Fruit fly (Drosophila melanogaster) whole organism, embryonic: ENCODE data around the gene awd.

ENCODE experiments used
- Awh ChIP-seq: fragments of 200-800 bp; sonication (Bioruptor generic); IDR thresholded peaks from 2 replicates; pipeline ENCODE4, ENCODE4 v1.3.6; 2022; ENCODE audit warnings: missing biosample characterization, missing genetic modification characterization
- CG11560 ChIP-seq: fragments of 200-800 bp; sonication (Bioruptor generic); IDR thresholded peaks from 3 replicates; pipeline ENCODE4 v1.3.6; 2022; ENCODE audit warnings: missing biosample characterization, missing genetic modification characterization
- CG12155 ChIP-seq: fragments of 200-800 bp; sonication (Bioruptor generic); optimal IDR thresholded peaks from 3 replicates; lab custom pipeline; 2016; ENCODE audit warnings: missing biosample characterization, missing genetic modification characterization
- CG12236 ChIP-seq: fragments of 200-800 bp; sonication (Bioruptor generic); optimal IDR thresholded peaks from 2 replicates; lab custom pipeline; 2016; ENCODE audit warnings: missing biosample characterization, missing genetic modification characterization
- CG1233 ChIP-seq: fragments of 200-800 bp; sonication (Bioruptor generic); optimal IDR thresholded peaks from 4 replicates; lab custom pipeline; 2018; ENCODE audit warnings: missing biosample characterization, mild to moderate bottlenecking, missing genetic modification characterization
- CG12391 ChIP-seq: fragments of 200-800 bp; sonication (Bioruptor generic); optimal IDR thresholded peaks from 3 replicates; lab custom pipeline; 2018; ENCODE audit warnings: missing biosample characterization, mild to moderate bottlenecking, missing genetic modification characterization, moderate library complexity
- CG12769 ChIP-seq: fragments of 200-800 bp; sonication (Bioruptor generic); optimal IDR thresholded peaks from 2 replicates; lab custom pipeline; 2019; ENCODE audit warnings: missing biosample characterization, mild to moderate bottlenecking, missing genetic modification characterization, moderate library complexity
- CG14710 ChIP-seq: fragments of 200-800 bp; sonication (Bioruptor generic); optimal IDR thresholded peaks from 3 replicates; lab custom pipeline; 2019; ENCODE audit warnings: missing biosample characterization, mild to moderate bottlenecking, missing genetic modification characterization, moderate library complexity
- CG15514 ChIP-seq: fragments of 200-800 bp; sonication (Bioruptor generic); optimal IDR thresholded peaks from 3 replicates; lab custom pipeline; 2017; ENCODE audit warnings: missing biosample characterization, missing genetic modification characterization, mild to moderate bottlenecking, moderate library complexity, missing genetic modification reagents
- CG16813 ChIP-seq: fragments of 200-800 bp; sonication (Bioruptor generic); IDR thresholded peaks from 3 replicates; pipeline ENCODE4 v1.3.6; 2022; ENCODE audit warnings: missing biosample characterization, missing genetic modification characterization; ENCODE audit not compliant: partially characterized antibody
- CG16815 ChIP-seq: fragments of 200-800 bp; sonication (Bioruptor generic); optimal IDR thresholded peaks from 3 replicates; lab custom pipeline; 2017; ENCODE audit warnings: missing biosample characterization, mild to moderate bottlenecking, missing genetic modification characterization
- CG17568 ChIP-seq: fragments of 200-800 bp; sonication (Bioruptor generic); optimal IDR thresholded peaks from 2 replicates; lab custom pipeline; 2018; ENCODE audit warnings: missing biosample characterization, mild to moderate bottlenecking, missing genetic modification characterization, moderate library complexity
- CG2712 ChIP-seq: fragments of 200-800 bp; optimal IDR thresholded peaks from 3 replicates; lab custom pipeline; 2019; ENCODE audit warnings: missing biosample characterization, mild to moderate bottlenecking, missing genetic modification characterization, moderate library complexity
- CG4404 ChIP-seq: fragments of 200-800 bp; sonication (Bioruptor generic); IDR thresholded peaks from 2 replicates; pipeline ENCODE4 v1.3.6; 2022; ENCODE audit warnings: missing biosample characterization, missing genetic modification characterization
- CG6254 ChIP-seq: fragments of 200-800 bp; sonication (Bioruptor generic); optimal IDR thresholded peaks from 3 replicates; lab custom pipeline; 2017; ENCODE audit warnings: mild to moderate bottlenecking, missing biosample characterization, missing genetic modification reagents, missing genetic modification characterization
- CG6683 ChIP-seq: fragments of 200-800 bp; sonication (Bioruptor generic); optimal IDR thresholded peaks from 2 replicates; lab custom pipeline; 2017; ENCODE audit warnings: missing biosample characterization, mild to moderate bottlenecking, missing genetic modification characterization, missing genetic modification reagents
- CG6854 ChIP-seq: fragments of 200-800 bp; sonication (Bioruptor generic); optimal IDR thresholded peaks from 3 replicates; lab custom pipeline; 2017; ENCODE audit warnings: missing biosample characterization, mild to moderate bottlenecking, missing genetic modification characterization
- CG9817 ChIP-seq: fragments of 200-800 bp; sonication (Bioruptor generic); optimal IDR thresholded peaks from 2 replicates; lab custom pipeline; 2018; ENCODE audit warnings: missing biosample characterization, mild to moderate bottlenecking, missing genetic modification characterization, moderate library complexity
- Drgx ChIP-seq: fragments of 200-800 bp; sonication (Bioruptor generic); IDR thresholded peaks from 2 replicates; pipeline ENCODE4 v1.3.6; 2022; ENCODE audit warnings: missing biosample characterization, missing genetic modification characterization
- Med ChIP-seq: fragments of 200-800 bp; sonication (Bioruptor generic); peaks from one replicate; lab custom pipeline; 2016; ENCODE audit warnings: missing biosample characterization, missing genetic modification characterization, mild to moderate bottlenecking, inconsistent platforms, moderate library complexity
- Mrtf ChIP-seq: fragments of 200-800 bp; sonication (Bioruptor generic); IDR thresholded peaks from 3 replicates; pipeline ENCODE4 v1.3.6; 2022; ENCODE audit warnings: missing biosample characterization, missing genetic modification characterization
- Ravus ChIP-seq: fragments of 200-800 bp; sonication (Bioruptor generic); IDR thresholded peaks from 2 replicates; pipeline ENCODE4 v1.3.6; 2022; ENCODE audit warnings: missing biosample characterization, missing genetic modification characterization
- Vsx1 ChIP-seq: fragments of 200-800 bp; sonication (Bioruptor generic); optimal IDR thresholded peaks from 2 replicates; lab custom pipeline; 2017; ENCODE audit warnings: missing biosample characterization, mild to moderate bottlenecking, missing genetic modification characterization, missing genetic modification reagents
- Xrp1 ChIP-seq: fragments of 200-800 bp; sonication (Bioruptor generic); IDR thresholded peaks from 2 replicates; pipeline ENCODE4 v1.3.6; 2022; ENCODE audit warnings: missing biosample characterization, missing genetic modification characterization
- ap ChIP-seq: fragments of 200-800 bp; sonication (Bioruptor generic); IDR thresholded peaks from 2 replicates; pipeline ENCODE4 v1.3.6; 2022; ENCODE audit warnings: missing biosample characterization, missing genetic modification characterization
- ase ChIP-seq: fragments of 200-800 bp; sonication (Bioruptor generic); IDR thresholded peaks from 3 replicates; pipeline ENCODE4 v1.3.6; 2022; ENCODE audit warnings: missing biosample characterization, missing genetic modification characterization
- bsh ChIP-seq, 2 experiments: fragments of 200-800 bp; sonication (Bioruptor generic); optimal IDR thresholded peaks; 2 replicates each; lab custom pipeline; 2017 to 2018; ENCODE audit warnings: mild to moderate bottlenecking in 2 of 2, missing biosample characterization in 2 of 2, missing genetic modification characterization in 2 of 2, moderate library complexity in 1 of 2
- cad ChIP-seq: fragments of >200 bp; optimal IDR thresholded peaks from 2 replicates; lab custom pipeline; 2017; ENCODE audit warnings: missing biosample characterization, missing genetic modification characterization
- dmrt11E ChIP-seq: fragments of 200-800 bp; sonication (Bioruptor generic); optimal IDR thresholded peaks from 3 replicates; lab custom pipeline; 2018; ENCODE audit warnings: missing biosample characterization, mild to moderate bottlenecking, missing genetic modification characterization, moderate library complexity
- ems ChIP-seq: fragments of 200-800 bp; sonication (Bioruptor generic); optimal IDR thresholded peaks from 3 replicates; lab custom pipeline; 2016; ENCODE audit warnings: missing biosample characterization, missing genetic modification characterization
- fu2 ChIP-seq: fragments of 200-800 bp; sonication (Bioruptor generic); optimal IDR thresholded peaks from 2 replicates; lab custom pipeline; 2016; ENCODE audit warnings: missing biosample characterization, missing genetic modification characterization
- gcm2 ChIP-seq: fragments of 200-800 bp; sonication (Bioruptor generic); optimal IDR thresholded peaks from 2 replicates; lab custom pipeline; 2016; ENCODE audit warnings: missing biosample characterization, missing genetic modification characterization
- her ChIP-seq: fragments of 200-800 bp; sonication (Bioruptor generic); optimal IDR thresholded peaks from 2 replicates; lab custom pipeline; 2016; ENCODE audit warnings: missing biosample characterization, missing genetic modification characterization
- hth ChIP-seq: fragments of >200 bp; optimal IDR thresholded peaks from 2 replicates; lab custom pipeline; 2017; ENCODE audit warnings: inconsistent platforms
- lbe ChIP-seq: fragments of 200-800 bp; sonication (Bioruptor generic); optimal IDR thresholded peaks from 2 replicates; lab custom pipeline; 2016; ENCODE audit warnings: missing biosample characterization, mild to moderate bottlenecking, missing genetic modification characterization
- nom ChIP-seq: fragments of 200-800 bp; sonication (Bioruptor generic); optimal IDR thresholded peaks from 2 replicates; lab custom pipeline; 2017; ENCODE audit warnings: missing biosample characterization, missing genetic modification characterization, mild to moderate bottlenecking, moderate library complexity, missing genetic modification reagents
- prd ChIP-seq, 3 experiments: fragments of >200 bp in 2 of 3; fragments of 200-800 bp in 1 of 3; sonication (Bioruptor generic) in 1 of 3; optimal IDR thresholded peaks in 2 of 3; IDR thresholded peaks in 1 of 3; 2 replicates in 2 of 3; 3 replicates in 1 of 3; pipeline versions ENCODE4 v1.3.6 to Lab custom; 2017 to 2022; ENCODE audit warnings: missing biosample characterization in 1 of 3, missing genetic modification characterization in 1 of 3
- pros ChIP-seq: fragments of 200-800 bp; sonication (Bioruptor generic); optimal IDR thresholded peaks from 3 replicates; lab custom pipeline; 2019; ENCODE audit warnings: missing biosample characterization, mild to moderate bottlenecking, missing genetic modification characterization, moderate library complexity
- slou ChIP-seq: fragments of 200-800 bp; sonication (Bioruptor generic); optimal IDR thresholded peaks from 3 replicates; lab custom pipeline; 2016; ENCODE audit warnings: missing biosample characterization, missing genetic modification characterization
- stwl ChIP-seq: fragments of 200-800 bp; sonication (Bioruptor generic); optimal IDR thresholded peaks from 3 replicates; lab custom pipeline; 2018; ENCODE audit warnings: missing biosample characterization, mild to moderate bottlenecking, missing genetic modification characterization, moderate library complexity
- tio ChIP-seq: fragments of 200-800 bp; sonication (Bioruptor generic); optimal IDR thresholded peaks from 2 replicates; lab custom pipeline; 2017; ENCODE audit warnings: missing biosample characterization, missing genetic modification characterization, inconsistent platforms
- tll ChIP-seq, 2 experiments: fragments of 200-800 bp in 1 of 2; fragments of >200 bp in 1 of 2; sonication (Bioruptor generic) in 1 of 2; optimal IDR thresholded peaks; 2 replicates each; lab custom pipeline; 2017 to 2019; ENCODE audit warnings: missing biosample characterization in 2 of 2, missing genetic modification characterization in 2 of 2, mild to moderate bottlenecking in 1 of 2, moderate library complexity in 1 of 2
- tna ChIP-seq: fragments of 200-800 bp; sonication (Bioruptor generic); IDR thresholded peaks from 2 replicates; pipeline ENCODE4 v1.3.6; 2022; ENCODE audit warnings: missing biosample characterization, missing genetic modification characterization; ENCODE audit not compliant: partially characterized antibody
- unc-4 ChIP-seq: fragments of 200-800 bp; sonication (Bioruptor generic); IDR thresholded peaks from 2 replicates; pipeline ENCODE4 v1.3.6; 2022; ENCODE audit warnings: missing biosample characterization, missing genetic modification characterization; ENCODE audit not compliant: partially characterized antibody
- vfl ChIP-seq: fragments of 200-800 bp; sonication (Bioruptor generic); optimal IDR thresholded peaks from 2 replicates; lab custom pipeline; 2016; ENCODE audit warnings: missing biosample characterization, missing genetic modification characterization
- zfh1 ChIP-seq: fragments of 200-800 bp; sonication (Bioruptor generic); IDR thresholded peaks from 3 replicates; pipeline ENCODE4 v1.3.6; 2022; ENCODE audit warnings: missing biosample characterization, missing genetic modification characterization

Gene awd

DNA sequence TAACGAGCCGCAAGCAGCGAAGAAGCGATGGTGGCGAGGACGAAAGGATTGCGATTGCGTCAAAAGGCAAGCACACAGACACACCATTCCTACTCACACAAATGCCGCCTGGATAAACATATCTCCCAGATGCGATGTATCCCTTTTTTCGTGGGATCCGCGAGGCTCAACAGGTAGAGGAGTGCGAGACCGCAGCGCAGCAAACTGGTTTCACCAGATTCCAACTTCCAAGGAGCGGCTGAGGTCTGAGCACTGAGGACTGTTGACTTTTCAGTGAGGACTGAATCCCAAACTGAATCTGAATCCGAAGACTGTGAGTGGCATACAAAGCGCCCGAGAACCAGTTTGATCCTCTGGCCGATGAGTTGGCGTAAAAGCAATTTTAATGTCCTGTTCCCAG is 43.9 kb downstream of the awd start:
- TF ChIP-seq CG6854 (GFP tag; lab: Kevin White, UChicago), result no peak
- no peak for TF ChIP-seq her (GFP tag; lab: Kevin White, UChicago)
- no peak for TF ChIP-seq fu2
- TF ChIP-seq tll (GFP tag; optimal IDR thresholded peaks at IDR 0.05; lab: Kevin White, UChicago), result peak in 1 of 2 experiments; percentile 41
- no peak for TF ChIP-seq Ravus
- TF ChIP-seq ems, result no peak
- TF ChIP-seq vfl, result no peak
- peak; percentile 23 for TF ChIP-seq lbe (GFP tag; lab: Kevin White, UChicago)
- TF ChIP-seq CG12236, result no peak
- TF ChIP-seq slou (GFP tag; lab: Kevin White, UChicago), result no peak
- no peak for TF ChIP-seq Vsx1 (GFP tag; lab: Kevin White, UChicago)
- TF ChIP-seq CG12155, result no peak
- no peak for TF ChIP-seq ase
- TF ChIP-seq ap (GFP tag; lab: Robert Waterston, UW), result no peak
- TF ChIP-seq nom (GFP tag; lab: Kevin White, UChicago), result peak; percentile 41
- peak; percentile 32 for TF ChIP-seq pros (GFP tag; lab: Kevin White, UChicago)
- no peak for TF ChIP-seq CG4404 (GFP tag; lab: Robert Waterston, UW)

DNA sequence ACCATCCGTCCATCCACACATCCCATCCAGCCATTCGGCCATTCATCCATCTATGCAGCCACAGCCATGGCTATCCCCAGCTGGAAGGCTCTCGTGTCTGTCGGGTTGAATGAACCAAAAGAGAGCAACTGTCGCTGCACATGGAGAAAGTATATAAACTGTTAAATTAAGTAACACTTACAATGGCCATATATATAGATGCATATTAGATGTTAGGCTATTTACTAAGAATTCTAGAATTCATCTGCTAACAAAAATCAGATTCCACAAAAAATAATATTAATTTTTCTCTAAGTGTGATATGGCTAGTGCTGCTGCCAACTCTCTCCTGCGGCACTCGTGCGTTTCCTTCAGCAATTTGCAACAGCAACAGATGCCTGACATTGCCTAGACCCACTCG is 45.7 kb downstream of the awd start:
- peak; percentile 3 for TF ChIP-seq CG2712 (tag; lab: Kevin White, UChicago)
- TF ChIP-seq hth (lab: Kevin White, UChicago), result no peak
- no peak for TF ChIP-seq tio (GFP tag; lab: Kevin White, UChicago)
- 0 out of 3 replicates have a peak, but pooled peaks have one; percentile 2 for TF ChIP-seq CG16813 (GFP tag; lab: Robert Waterston, UW)
- no peak for TF ChIP-seq prd (optimal IDR thresholded peaks at IDR 0.05; lab: Kevin White, UChicago)
- peak; percentile 19; the same call in 1 of the 3 replicates for TF ChIP-seq prd (GFP tag; IDR thresholded peaks at IDR 0.05; lab: Robert Waterston, UW)
- TF ChIP-seq Xrp1 (GFP tag; lab: Robert Waterston, UW), result peak; percentile 17; the same call in 1 of the 2 replicates
- no peak for TF ChIP-seq CG15514 (GFP tag; lab: Kevin White, UChicago)
- peak; percentile 10 for TF ChIP-seq Med (GFP tag; lab: Kevin White, UChicago)
- peak; percentile 73 for TF ChIP-seq Drgx (GFP tag; lab: Robert Waterston, UW)
- peak; percentile 41 for TF ChIP-seq dmrt11E (tag; lab: Kevin White, UChicago)
- TF ChIP-seq bsh (GFP tag; optimal IDR thresholded peaks at IDR 0.05; lab: Kevin White, UChicago), result peak in 1 of 2 experiments; percentile 68

- no peak for TF ChIP-seq tna (GFP tag; lab: Robert Waterston, UW)
- peak; percentile 88 for TF ChIP-seq lbe (GFP tag; lab: Kevin White, UChicago)
- TF ChIP-seq CG4404 (GFP tag; lab: Robert Waterston, UW), result peak; percentile 8; the same call in 1 of the 2 replicates
- TF ChIP-seq CG11560 (tag; lab: Robert Waterston, UW), result no peak
- peak; percentile 79 for TF ChIP-seq nom (GFP tag; lab: Kevin White, UChicago)
- TF ChIP-seq bsh (GFP tag; optimal IDR thresholded peaks at IDR 0.05; lab: Kevin White, UChicago), result peak; percentile 7 to 49
- TF ChIP-seq CG16815 (GFP tag; lab: Kevin White, UChicago), result peak; percentile 25
- TF ChIP-seq zfh1 (GFP tag; lab: Robert Waterston, UW), result 0 out of 3 replicates have a peak, but pooled peaks have one; percentile 29
- peak; percentile 23 for TF ChIP-seq CG12391 (tag; lab: Kevin White, UChicago)
- no peak for TF ChIP-seq stwl (tag; lab: Kevin White, UChicago)
- TF ChIP-seq Mrtf (GFP tag; lab: Robert Waterston, UW), result no peak
- TF ChIP-seq gcm2 (GFP tag; lab: Kevin White, UChicago), result no peak
- TF ChIP-seq Awh, result no peak
- no peak for TF ChIP-seq CG1233 (GFP tag; lab: Kevin White, UChicago)
- TF ChIP-seq CG2712 (tag; lab: Kevin White, UChicago), result peak; percentile 35
- peak; percentile 10 for TF ChIP-seq CG14710 (tag; lab: Kevin White, UChicago)
- no peak for TF ChIP-seq cad (GFP tag; lab: Kevin White, UChicago)
- no peak for TF ChIP-seq CG9817
- TF ChIP-seq CG17568 (GFP tag; lab: Kevin White, UChicago), result no peak
- no peak for TF ChIP-seq CG12769 (tag; lab: Kevin White, UChicago)
- TF ChIP-seq CG6254 (GFP tag; lab: Kevin White, UChicago), result no peak
- TF ChIP-seq CG6683 (GFP tag; lab: Kevin White, UChicago), result no peak
- no peak for TF ChIP-seq unc-4
These were observed 47.6 kb downstream of the awd start for dm6 chr3R:31698143-31698776.
